Worm (Caenorhabditis elegans) whole organism, young adult: ENCODE data around the gene fbxb-90.

ENCODE experiments used
- B0035.1 ChIP-seq: sonication (generic microtip); optimal IDR thresholded peaks from 2 replicates; lab custom pipeline; 2016; ENCODE audit warnings: missing genetic modification characterization, mild to moderate bottlenecking, missing compliant biosample characterization, missing genotype, missing genetic modification reagents
- F22D6.2 ChIP-seq: sonication (generic microtip); optimal IDR thresholded peaks from 2 replicates; lab custom pipeline; 2016; ENCODE audit warnings: mild to moderate bottlenecking, missing genetic modification characterization, missing compliant biosample characterization
- F52B5.7 ChIP-seq: sonication (generic microtip); optimal IDR thresholded peaks from 2 replicates; lab custom pipeline; 2016; ENCODE audit warnings: mild to moderate bottlenecking, missing genetic modification characterization, missing compliant biosample characterization
- F57A8.1 ChIP-seq: fragments of 200-800 bp; sonication (Bioruptor generic); optimal IDR thresholded peaks from 2 replicates; lab custom pipeline; 2018; ENCODE audit warnings: mild to moderate bottlenecking, missing genetic modification characterization, moderate library complexity, missing compliant biosample characterization
- F57C9.4 ChIP-seq: sonication (generic microtip); optimal IDR thresholded peaks from 2 replicates; lab custom pipeline; 2017; ENCODE audit warnings: mild to moderate bottlenecking, missing genetic modification characterization, missing compliant biosample characterization
- K12H6.12 ChIP-seq: fragments of 200-800 bp; sonication (Bioruptor generic); optimal IDR thresholded peaks from 2 replicates; lab custom pipeline; 2018; ENCODE audit warnings: mild to moderate bottlenecking, missing genetic modification characterization, missing compliant biosample characterization
- Y53G8AR.9 ChIP-seq: fragments of 200-800 bp; sonication (Bioruptor generic); conservative IDR thresholded peaks from 2 replicates; pipeline ENCODE4 v1.3.6; 2022; ENCODE audit warnings: missing genetic modification reagents, missing genetic modification characterization, missing compliant biosample characterization
- Y67H2A.10 ChIP-seq: fragments of 200-800 bp; sonication (Bioruptor generic); conservative IDR thresholded peaks from 2 replicates; pipeline ENCODE4 v1.3.6; 2022; ENCODE audit warnings: missing genetic modification reagents, missing genetic modification characterization, missing compliant biosample characterization
- Y79H2A.3 ChIP-seq: fragments of 200-800 bp; sonication (Bioruptor generic); conservative IDR thresholded peaks from 2 replicates; pipeline ENCODE4 v1.3.6; 2022; ENCODE audit warnings: missing genetic modification reagents, missing genetic modification characterization, missing compliant biosample characterization
- Y95B8A.8 ChIP-seq: fragments of 200-800 bp; sonication (Bioruptor generic); IDR thresholded peaks from 2 replicates; pipeline ENCODE4 v1.3.6; 2022; ENCODE audit warnings: missing genetic modification reagents, missing genetic modification characterization, missing compliant biosample characterization
- akir-1 ChIP-seq: fragments of 200-800 bp; sonication (Bioruptor generic); optimal IDR thresholded peaks from 2 replicates; lab custom pipeline; 2018; ENCODE audit warnings: mild to moderate bottlenecking, missing genetic modification characterization, moderate library complexity, missing compliant biosample characterization
- ama-1 ChIP-seq, 3 experiments: fragments of 150-350 bp in 1 of 3; sonication (generic microtip) in 2 of 3; optimal IDR thresholded peaks; 2 replicates each; lab custom pipeline; 2014 to 2018; ENCODE audit warnings: missing biosample characterization in 2 of 3, missing genetic modification characterization in 2 of 3, missing genetic modification reagents in 2 of 3
- aptf-2 ChIP-seq: fragments of 200-800 bp; sonication (Bioruptor generic); conservative IDR thresholded peaks from 2 replicates; pipeline ENCODE4 v1.3.6; 2022; ENCODE audit warnings: missing genetic modification reagents, missing genetic modification characterization, missing compliant biosample characterization
- attf-3 ChIP-seq: fragments of 200-800 bp; sonication (Bioruptor generic); conservative IDR thresholded peaks from 2 replicates; pipeline ENCODE4 v1.3.6; 2022; ENCODE audit warnings: missing genetic modification reagents, missing genetic modification characterization, missing compliant biosample characterization
- ceh-100 ChIP-seq: fragments of 200-800 bp; sonication (Bioruptor generic); IDR thresholded peaks from 2 replicates; pipeline ENCODE4 v1.3.6; 2022; ENCODE audit warnings: missing genetic modification reagents, missing genetic modification characterization, missing compliant biosample characterization
- ceh-79 ChIP-seq: sonication (generic microtip); optimal IDR thresholded peaks from 2 replicates; lab custom pipeline; 2017; ENCODE audit warnings: mild to moderate bottlenecking, missing genetic modification characterization, missing compliant biosample characterization
- die-1 ChIP-seq: sonication (generic microtip); optimal IDR thresholded peaks from 2 replicates; lab custom pipeline; 2016; ENCODE audit warnings: missing genotype, mild to moderate bottlenecking, missing genetic modification characterization, missing compliant biosample characterization
- dpl-1 ChIP-seq: fragments of 150-350 bp; optimal IDR thresholded peaks from 2 replicates; lab custom pipeline; 2014; ENCODE audit warnings: missing biosample characterization, missing genetic modification reagents, missing genetic modification characterization
- efl-1 ChIP-seq: fragments of 150-350 bp; optimal IDR thresholded peaks from 2 replicates; lab custom pipeline; 2014; ENCODE audit warnings: missing biosample characterization, missing genetic modification reagents, missing genetic modification characterization
- egrh-3 ChIP-seq: fragments of 200-800 bp; sonication (Bioruptor generic); IDR thresholded peaks from 2 replicates; pipeline ENCODE4 v1.3.6; 2022; ENCODE audit warnings: missing genetic modification reagents, missing genetic modification characterization, missing compliant biosample characterization
- ekl-4 ChIP-seq: fragments of 200-800 bp; sonication (Bioruptor generic); IDR thresholded peaks from 2 replicates; pipeline ENCODE4 v1.3.6; 2022; ENCODE audit warnings: missing genetic modification reagents, missing genetic modification characterization, missing compliant biosample characterization
- gei-17 ChIP-seq: fragments of 200-800 bp; sonication (Bioruptor generic); optimal IDR thresholded peaks from 2 replicates; lab custom pipeline; 2018; ENCODE audit warnings: mild to moderate bottlenecking, missing genetic modification characterization, missing compliant biosample characterization
- hlh-12 ChIP-seq: sonication (generic microtip); optimal IDR thresholded peaks from 2 replicates; lab custom pipeline; 2016; ENCODE audit warnings: missing genetic modification characterization, missing compliant biosample characterization
- hmg-1.2 ChIP-seq: fragments of 200-800 bp; sonication (Bioruptor generic); IDR thresholded peaks from 2 replicates; pipeline ENCODE4 v1.3.6; 2022; ENCODE audit warnings: missing genetic modification reagents, missing genetic modification characterization, missing compliant biosample characterization
- let-607 ChIP-seq, 2 experiments: fragments of 200-800 bp in 1 of 2; sonication (Bioruptor generic) in 1 of 2; sonication (generic microtip) in 1 of 2; optimal IDR thresholded peaks; 2 replicates each; lab custom pipeline; 2016 to 2018; ENCODE audit warnings: mild to moderate bottlenecking in 2 of 2, missing compliant biosample characterization in 2 of 2, missing genetic modification characterization in 2 of 2, moderate library complexity in 2 of 2, missing genotype in 1 of 2
- lin-35 ChIP-seq, 3 experiments: fragments of 150-350 bp in 2 of 3; sonication (generic microtip) in 1 of 3; optimal IDR thresholded peaks; 2 replicates each; lab custom pipeline; 2014 to 2018; ENCODE audit warnings: missing biosample characterization in 3 of 3, missing genetic modification characterization in 3 of 3, missing genetic modification reagents in 3 of 3
- lin-40 ChIP-seq: sonication (generic microtip); optimal IDR thresholded peaks from 2 replicates; lab custom pipeline; 2016; ENCODE audit warnings: missing genetic modification characterization, mild to moderate bottlenecking, missing compliant biosample characterization, missing genotype, missing genetic modification reagents
- madf-6 ChIP-seq: fragments of 200-800 bp; sonication (Bioruptor generic); IDR thresholded peaks from 2 replicates; pipeline ENCODE4 v1.3.6; 2022; ENCODE audit warnings: missing genetic modification reagents, missing genetic modification characterization, missing compliant biosample characterization
- madf-8 ChIP-seq: fragments of 200-800 bp; sonication (Bioruptor generic); conservative IDR thresholded peaks from 2 replicates; pipeline ENCODE4 v1.3.6; 2022; ENCODE audit warnings: missing genetic modification reagents, missing genetic modification characterization, missing compliant biosample characterization
- mes-4 ChIP-seq: sonication (generic microtip); optimal IDR thresholded peaks from 2 replicates; lab custom pipeline; 2016; ENCODE audit warnings: missing genotype, missing genetic modification characterization, missing compliant biosample characterization
- nfya-2 ChIP-seq: fragments of 200-800 bp; sonication (Bioruptor generic); IDR thresholded peaks from 2 replicates; pipeline ENCODE4 v1.3.6; 2022; ENCODE audit warnings: missing genetic modification reagents, missing genetic modification characterization, missing compliant biosample characterization
- nfyb-1 ChIP-seq: fragments of 200-800 bp; sonication (Bioruptor generic); IDR thresholded peaks from 2 replicates; pipeline ENCODE4 v1.3.6; 2022; ENCODE audit warnings: missing genetic modification reagents, missing genetic modification characterization, missing compliant biosample characterization
- nhr-120 ChIP-seq: fragments of 200-800 bp; sonication (Bioruptor generic); IDR thresholded peaks from 2 replicates; pipeline ENCODE4 v1.3.6; 2022; ENCODE audit warnings: missing genetic modification characterization, missing compliant biosample characterization
- nhr-179 ChIP-seq: sonication (generic microtip); optimal IDR thresholded peaks from 2 replicates; lab custom pipeline; 2016; ENCODE audit warnings: mild to moderate bottlenecking, missing genetic modification characterization, missing compliant biosample characterization
- nhr-27 ChIP-seq: fragments of 200-800 bp; sonication (Bioruptor generic); optimal IDR thresholded peaks from 2 replicates; lab custom pipeline; 2018; ENCODE audit warnings: mild to moderate bottlenecking, missing genetic modification characterization, moderate library complexity, missing compliant biosample characterization
- nhr-90 ChIP-seq: sonication (generic microtip); optimal IDR thresholded peaks from 2 replicates; lab custom pipeline; 2016; ENCODE audit warnings: missing genotype, mild to moderate bottlenecking, missing genetic modification characterization, missing compliant biosample characterization
- pha-4 ChIP-seq: fragments of 150-350 bp; sonication (generic microtip); optimal IDR thresholded peaks from 2 replicates; lab custom pipeline; 2014; ENCODE audit warnings: missing biosample characterization, missing genetic modification reagents, missing genetic modification characterization
- rcor-1 ChIP-seq: fragments of 200-800 bp; sonication (Bioruptor generic); IDR thresholded peaks from 2 replicates; pipeline ENCODE4 v1.3.6; 2022; ENCODE audit warnings: missing genetic modification reagents, missing genetic modification characterization, missing compliant biosample characterization
- repo-1 ChIP-seq: sonication (generic microtip); optimal IDR thresholded peaks from 2 replicates; lab custom pipeline; 2017; ENCODE audit warnings: mild to moderate bottlenecking, missing genetic modification characterization, missing compliant biosample characterization
- rpc-1 ChIP-seq, 2 experiments: fragments of 150-350 bp in 1 of 2; sonication (generic microtip) in 1 of 2; optimal IDR thresholded peaks; 2 replicates each; lab custom pipeline; 2014 to 2018; ENCODE audit warnings: missing biosample characterization in 1 of 2, missing genetic modification characterization in 1 of 2, missing genetic modification reagents in 1 of 2, missing genotype in 1 of 2
- snpc-1.1 ChIP-seq: sonication (generic microtip); optimal IDR thresholded peaks from 2 replicates; lab custom pipeline; 2017; ENCODE audit warnings: missing genetic modification characterization, mild to moderate bottlenecking, missing compliant biosample characterization, antibody characterized with exemption, moderate library complexity, missing genotype, missing genetic modification reagents; ENCODE audit not compliant: insufficient read depth
- snpc-1.3 ChIP-seq: sonication (generic microtip); optimal IDR thresholded peaks from 2 replicates; lab custom pipeline; 2017; ENCODE audit warnings: missing genetic modification characterization, mild to moderate bottlenecking, missing compliant biosample characterization, antibody characterized with exemption, moderate library complexity, missing genotype, missing genetic modification reagents; ENCODE audit not compliant: insufficient read depth
- sptf-2 ChIP-seq: fragments of 200-800 bp; sonication (Bioruptor generic); optimal IDR thresholded peaks from 2 replicates; lab custom pipeline; 2018; ENCODE audit warnings: mild to moderate bottlenecking, missing genetic modification characterization, missing compliant biosample characterization
- tlf-1 ChIP-seq: fragments of 200-800 bp; sonication (Bioruptor generic); optimal IDR thresholded peaks from 2 replicates; lab custom pipeline; 2018; ENCODE audit warnings: mild to moderate bottlenecking, missing genetic modification characterization, missing compliant biosample characterization
- unc-130 ChIP-seq: sonication (generic microtip); optimal IDR thresholded peaks from 2 replicates; lab custom pipeline; 2016; ENCODE audit warnings: missing genetic modification reagents, missing genetic modification characterization, missing compliant biosample characterization

The fbxb-90 gene

DNA sequence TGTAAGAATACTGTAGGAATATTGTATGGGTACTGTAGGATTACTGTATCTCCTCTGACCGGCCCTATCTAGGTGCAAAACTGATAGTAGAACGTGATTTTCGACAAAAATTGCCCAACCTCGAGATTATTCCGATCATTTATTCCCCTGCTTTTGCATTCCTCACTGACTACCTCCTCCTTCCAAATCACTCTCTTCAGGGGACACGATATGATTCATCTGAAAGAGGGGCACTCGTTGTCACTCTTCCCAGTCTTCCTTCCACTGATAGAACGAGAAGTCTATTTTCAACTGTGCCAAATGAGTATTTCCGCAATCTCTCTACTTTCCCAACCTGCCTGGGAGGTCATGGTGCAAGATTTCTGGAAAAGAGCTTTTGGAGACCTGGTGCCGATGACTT, 9.0 kb downstream of the fbxb-90 start, which contains the start of gene F12E12.2:
F12E12.2 (plus strand) TSS at position 301 of the 400 bp plus-strand sequence.
- TF ChIP-seq lin-35 (GFP tag; optimal IDR thresholded peaks at IDR 0.05; lab: Kevin White, UChicago) (no peak), Y79H2A.3 (GFP tag; lab: Robert Waterston, UW) (no peak), ekl-4 (GFP tag; lab: Robert Waterston, UW) (no peak), F57C9.4 (tag; lab: Kevin White, UChicago) (no peak), die-1 (no peak), unc-130 (GFP tag; lab: Kevin White, UChicago) (no peak), lin-40 (tag; lab: Kevin White, UChicago) (no peak), ama-1 (optimal IDR thresholded peaks at IDR 0.05; lab: Kevin White, UChicago) (no peak), ama-1 (GFP tag; optimal IDR thresholded peaks at IDR 0.05; lab: Kevin White, UChicago) (no peak), Y53G8AR.9 (no peak), egrh-3 (GFP tag; lab: Robert Waterston, UW) (no peak), attf-3 (GFP tag; lab: Robert Waterston, UW) (no peak), tlf-1 (no peak), nhr-90 (tag; lab: Kevin White, UChicago) (no peak), F52B5.7 (no peak), aptf-2 (GFP tag; lab: Robert Waterston, UW) (no peak), pha-4 (tag; lab: Kevin White, UChicago) (no peak), B0035.1 (tag; lab: Kevin White, UChicago) (no peak), mes-4 (no peak)

DNA sequence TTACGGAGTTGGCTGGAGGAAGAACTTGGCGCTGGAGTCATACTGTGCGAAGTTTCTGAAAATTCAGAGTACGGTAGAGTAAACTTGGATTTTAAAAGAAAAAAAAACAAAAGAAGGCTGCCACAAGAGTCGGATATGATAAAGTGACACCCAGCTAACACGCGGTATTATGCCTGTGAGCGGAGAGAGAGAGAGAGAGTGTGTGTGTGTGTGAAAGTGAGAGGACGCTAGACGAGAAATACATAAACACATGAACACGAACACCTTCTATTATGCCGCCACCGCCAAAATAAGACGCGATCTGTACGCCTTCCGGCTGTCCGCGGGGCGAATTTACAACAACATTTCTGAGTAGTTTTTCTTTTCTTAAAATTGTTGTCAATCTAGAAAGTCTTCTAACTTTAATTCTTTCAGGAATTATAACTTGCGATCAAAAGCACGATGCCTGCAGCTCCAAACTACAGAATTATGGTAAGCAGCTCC, 11.7 kb downstream of the fbxb-90 start, which contains the start of gene F12E12.6:
F12E12.6 (minus strand) TSS at position 51 of the 483 bp plus-strand sequence.
- TF ChIP-seq madf-8 (GFP tag; lab: Robert Waterston, UW) (peak; percentile 27; the same call in 1 of the 2 replicates), snpc-1.3 (tag; lab: Kevin White, UChicago) (no peak), dpl-1 (GFP tag; lab: Kevin White, UChicago) (peak; percentile 7), nfya-2 (no peak), madf-6 (GFP tag; lab: Robert Waterston, UW) (peak; percentile 58), Y95B8A.8 (GFP tag; lab: Robert Waterston, UW) (no peak), rcor-1 (GFP tag; lab: Robert Waterston, UW) (no peak), hmg-1.2 (peak; percentile 33; the same call in 1 of the 2 replicates), ceh-100 (GFP tag; lab: Robert Waterston, UW) (no peak), efl-1 (GFP tag; lab: Kevin White, UChicago) (peak; percentile 57)

DNA sequence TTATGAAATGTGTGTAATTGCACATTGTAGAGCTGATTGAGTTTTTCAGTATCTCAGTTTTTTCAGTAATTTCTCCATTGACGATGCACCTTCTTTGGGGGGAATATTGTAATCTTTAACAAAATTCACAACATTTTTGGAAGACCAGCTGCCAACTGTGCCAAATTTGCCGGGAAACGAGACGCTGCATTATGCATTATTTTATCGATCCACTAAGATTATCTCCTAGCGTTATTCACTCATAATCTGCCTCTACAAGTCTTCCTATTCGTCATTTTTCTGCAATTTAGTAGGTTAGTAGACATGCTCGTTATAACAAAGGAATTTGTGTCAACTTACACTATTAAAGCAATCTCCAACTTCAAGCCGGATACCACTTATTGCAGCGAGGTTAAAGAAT, 16.9 kb downstream of the fbxb-90 start, which contains the start of the genes sdz-12 and bath-31:
sdz-12 (minus strand) TSS at position 101 of the 400 bp plus-strand sequence.
bath-31 (plus strand) TSS at position 251 of the 400 bp plus-strand sequence.
- TF ChIP-seq F22D6.2 (tag; lab: Kevin White, UChicago): no peak
- TF ChIP-seq akir-1 (GFP tag; lab: Kevin White, UChicago): no peak
- no peak for TF ChIP-seq Y67H2A.10 (GFP tag; lab: Robert Waterston, UW)
- TF ChIP-seq snpc-1.1: no peak
- TF ChIP-seq nhr-27 (tag; lab: Kevin White, UChicago): no peak
- no peak for TF ChIP-seq sptf-2 (GFP tag; lab: Kevin White, UChicago)
- no peak for TF ChIP-seq nhr-179
- no peak for TF ChIP-seq repo-1 (tag; lab: Kevin White, UChicago)
- no peak for TF ChIP-seq nhr-120 (GFP tag; lab: Robert Waterston, UW)
- no peak for TF ChIP-seq K12H6.12 (tag; lab: Kevin White, UChicago)
- TF ChIP-seq nfyb-1 (GFP tag; lab: Robert Waterston, UW): no peak
- no peak for TF ChIP-seq rcor-1 (GFP tag; lab: Robert Waterston, UW)
- TF ChIP-seq let-607 (tag; optimal IDR thresholded peaks at IDR 0.05; lab: Kevin White, UChicago): no peak
- no peak for TF ChIP-seq ceh-79 (tag; lab: Kevin White, UChicago)
- no peak for TF ChIP-seq rpc-1 (optimal IDR thresholded peaks at IDR 0.05; lab: Kevin White, UChicago)
- TF ChIP-seq rpc-1 (tag; optimal IDR thresholded peaks at IDR 0.05; lab: Kevin White, UChicago): no peak
- TF ChIP-seq F57A8.1 (GFP tag; lab: Kevin White, UChicago): no peak
- TF ChIP-seq dpl-1 (GFP tag; lab: Kevin White, UChicago): no peak
- no peak for TF ChIP-seq hlh-12 (tag; lab: Kevin White, UChicago)
- TF ChIP-seq gei-17: no peak
- TF ChIP-seq, all 124 proteins: peak for 0
